Worm (Caenorhabditis elegans) whole organism, mixed stage, embryonic: Measurements from ENCODE around the gene Y110A2AL.2.

Experiments
- blmp-1 ChIP-seq: fragments of 150-350 bp; optimal IDR thresholded peaks from 2 replicates; lab custom pipeline; 2014; ENCODE audit warnings: missing biosample characterization, missing genetic modification characterization
- elt-1 ChIP-seq: sonication (generic microtip); optimal IDR thresholded peaks from 2 replicates; lab custom pipeline; 2017; ENCODE audit warnings: missing genetic modification characterization, mild to moderate bottlenecking, missing compliant biosample characterization, antibody characterized with exemption, moderate library complexity, borderline replicate concordance; ENCODE audit not compliant: insufficient read depth
- lin-13 ChIP-seq: fragments of 150-350 bp; optimal IDR thresholded peaks from 2 replicates; lab custom pipeline; 2014; ENCODE audit warnings: missing biosample characterization, missing genetic modification characterization
- lsy-2 ChIP-seq: fragments of 150-350 bp; optimal IDR thresholded peaks from 2 replicates; lab custom pipeline; 2014; ENCODE audit warnings: missing biosample characterization, missing genetic modification characterization
- mep-1 ChIP-seq: fragments of 150-350 bp; optimal IDR thresholded peaks from 2 replicates; lab custom pipeline; 2017; ENCODE audit warnings: missing biosample characterization, missing genetic modification reagents, missing genetic modification characterization, inconsistent platforms
- nhr-28 ChIP-seq: fragments of 150-350 bp; optimal IDR thresholded peaks from 2 replicates; lab custom pipeline; 2014; ENCODE audit warnings: missing biosample characterization, missing genetic modification characterization
- nhr-76 ChIP-seq: sonication (generic microtip); optimal IDR thresholded peaks from 2 replicates; lab custom pipeline; 2017; ENCODE audit warnings: missing biosample characterization, missing genetic modification characterization
- snpc-4 ChIP-seq: fragments of 150-350 bp; optimal IDR thresholded peaks from 2 replicates; lab custom pipeline; 2014; ENCODE audit warnings: missing biosample characterization, missing genetic modification characterization
- unc-39 ChIP-seq: fragments of 150-350 bp; optimal IDR thresholded peaks from 2 replicates; lab custom pipeline; 2014; ENCODE audit warnings: missing biosample characterization, missing genetic modification characterization
- unc-62 ChIP-seq: fragments of 150-350 bp; optimal IDR thresholded peaks from 2 replicates; lab custom pipeline; 2014; ENCODE audit warnings: missing biosample characterization, missing genetic modification reagents, missing genetic modification characterization
- ztf-11 ChIP-seq: fragments of 150-350 bp; optimal IDR thresholded peaks from 2 replicates; lab custom pipeline; 2014; ENCODE audit warnings: missing biosample characterization, missing genetic modification characterization

DNA sequence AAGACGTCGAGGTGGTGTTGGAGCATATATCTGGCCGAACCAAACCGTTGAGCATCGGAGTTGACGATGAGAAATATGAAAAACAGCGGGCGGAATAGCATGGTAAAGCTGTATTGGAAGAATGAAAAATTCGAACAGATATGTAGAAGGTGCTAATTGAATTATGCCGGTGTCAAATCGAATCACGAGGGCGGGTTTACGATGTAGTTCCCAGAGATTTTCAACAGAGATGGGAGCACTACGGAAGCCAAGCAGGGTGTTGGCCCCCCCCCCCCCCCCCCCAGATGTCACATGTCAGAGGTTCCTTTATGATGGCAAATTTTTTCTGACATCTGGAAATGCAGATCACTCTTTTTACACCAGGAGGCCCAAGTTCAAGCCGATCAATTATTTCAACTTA, 24.7 kb upstream of the Y110A2AL.2 start, which contains the start of gene Y110A2AL.7:
- TF ChIP-seq nhr-28 (tag; lab: Kevin White, UChicago) (no peak), nhr-76 (no peak), lin-13 (tag; lab: Kevin White, UChicago) (no peak), unc-39 (no peak), snpc-4 (tag; lab: Kevin White, UChicago) (no peak), mep-1 (tag; lab: Kevin White, UChicago) (no peak), blmp-1 (no peak), unc-62 (GFP tag; lab: Kevin White, UChicago) (no peak), elt-1 (no peak), lsy-2 (tag; lab: Kevin White, UChicago) (no peak), ztf-11 (tag; lab: Kevin White, UChicago) (no peak)
